Fruit fly (Drosophila melanogaster): ENCODE results near the gene CG9399.

DNA sequence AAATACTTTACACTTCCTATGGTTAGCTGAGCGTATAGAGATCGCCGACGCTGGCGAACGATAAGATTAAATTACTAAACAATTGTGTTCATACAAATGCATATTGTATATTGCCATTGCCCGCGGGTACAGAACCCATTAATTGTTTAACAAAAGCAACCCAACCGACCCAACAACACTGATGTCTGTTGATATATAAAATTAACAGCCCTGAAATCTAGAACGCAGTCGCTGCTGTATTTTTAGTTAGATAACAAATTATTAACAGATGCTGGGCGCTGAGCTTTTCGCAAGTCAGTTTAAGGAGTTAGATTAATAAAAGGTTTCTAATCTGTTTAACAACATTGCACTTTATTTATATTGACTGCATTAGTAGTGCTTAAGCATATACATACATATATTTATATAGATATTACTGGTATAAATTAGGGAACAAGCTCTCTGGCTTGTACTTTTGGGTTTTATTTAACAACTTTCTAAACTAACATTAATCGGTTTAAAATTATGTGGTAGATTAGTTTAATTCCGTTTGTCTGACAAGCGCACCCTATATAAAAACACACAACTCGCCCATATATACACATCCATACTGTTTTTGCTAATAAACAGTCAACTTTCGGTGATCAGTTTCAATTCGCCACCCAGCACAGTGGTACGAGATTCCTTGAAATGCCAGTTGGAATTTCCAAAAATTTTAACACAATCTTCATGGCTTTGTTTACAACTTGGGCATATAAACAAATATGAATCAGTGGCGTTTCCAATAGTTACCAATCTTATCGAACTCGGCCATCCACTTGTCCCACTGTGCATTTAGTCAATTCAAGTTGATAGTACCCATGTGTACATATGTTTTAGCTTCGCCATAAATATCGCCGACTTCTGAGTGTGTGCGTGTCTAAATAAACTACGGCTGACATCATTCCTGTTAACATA is 45.8 kb downstream of the CG9399 start:
- TF ChIP-seq CG9932 (GFP tag; IDR thresholded peaks at IDR 0.05) (peak; percentile 91), CG6689 (GFP tag; IDR thresholded peaks at IDR 0.05) (peak; percentile 88), zfh2 (GFP tag; optimal IDR thresholded peaks at IDR 0.05) (peak; percentile 94), Hr78 (GFP tag; optimal IDR thresholded peaks at IDR 0.05) (peak in 1 of 2 experiments; percentile 18), usp (GFP tag; optimal IDR thresholded peaks at IDR 0.05) (no peak), CG1792 (GFP tag; optimal IDR thresholded peaks at IDR 0.05) (peak; percentile 93)

Measured in whole organism, embryonic.